Fruit fly (Drosophila melanogaster) whole organism: ENCODE data around the gene CG10591.

Experiments used
- CG8478 ChIP-seq: fragments of >200 bp; optimal IDR thresholded peaks from 2 replicates; lab custom pipeline; 2018; ENCODE audit warnings: inconsistent platforms
- Dll ChIP-seq: fragments of >200 bp; optimal IDR thresholded peaks from 2 replicates; lab custom pipeline; 2017
- EcR ChIP-seq, 2 experiments: fragments of >200 bp; optimal IDR thresholded peaks; 2 replicates each; lab custom pipeline; 2017; ENCODE audit warnings: missing biosample characterization in 2 of 2, missing genetic modification characterization in 2 of 2, missing genetic modification reagents in 2 of 2
- pan ChIP-seq: fragments of >200 bp; optimal IDR thresholded peaks from 2 replicates; lab custom pipeline; 2017
- psq ChIP-seq: fragments of >200 bp; optimal IDR thresholded peaks from 2 replicates; lab custom pipeline; 2017
- usp ChIP-seq: fragments of >200 bp; optimal IDR thresholded peaks from 2 replicates; lab custom pipeline; 2017; ENCODE audit warnings: missing biosample characterization, missing genetic modification characterization, mixed read lengths

DNA sequence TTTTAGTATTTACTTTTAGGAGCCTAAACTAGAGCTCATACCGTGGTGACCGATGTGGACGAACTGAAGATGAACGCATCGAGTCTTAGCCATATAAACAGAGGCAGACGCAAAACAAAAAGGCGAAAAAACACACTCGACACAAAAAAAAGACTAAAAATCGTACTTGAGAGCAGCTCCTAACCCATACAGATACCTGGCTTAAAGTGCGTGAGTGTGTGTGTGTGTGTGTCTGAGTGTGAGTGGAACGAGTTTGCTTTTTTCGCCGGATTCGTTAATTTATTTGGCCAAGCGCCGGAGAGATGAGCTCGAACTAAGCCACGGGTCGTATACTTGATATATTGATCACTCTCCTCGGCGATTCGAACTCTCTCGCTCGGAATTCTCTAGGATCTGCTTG is 48.4 kb downstream of the CG10591 start, which contains the start of gene frm:
- TF ChIP-seq Dll (lab: Kevin White, UChicago) (no peak), EcR (GFP tag; optimal IDR thresholded peaks at IDR 0.05; lab: Kevin White, UChicago) (no peak), CG8478 (no peak), psq (lab: Kevin White, UChicago) (no peak), usp (GFP tag; lab: Kevin White, UChicago) (no peak), pan (lab: Kevin White, UChicago) (no peak)
